Worm (Caenorhabditis elegans): ENCODE measurements around the gene str-90.

- TF ChIP-seq xnd-1 (tag; optimal IDR thresholded peaks at IDR 0.05), result no peak
- no peak for TF ChIP-seq ccch-3 (GFP tag; optimal IDR thresholded peaks at IDR 0.05)
Measured at ce11 chrV:8144515-8144914, 41.5 kb downstream of the str-90 start.
